Worm (Caenorhabditis elegans): ENCODE results near the gene W02A2.5.
A peak's percentile ranks its signal among the peaks of the same experiment; 100 is the strongest.

Gene W02A2.5

DNA sequence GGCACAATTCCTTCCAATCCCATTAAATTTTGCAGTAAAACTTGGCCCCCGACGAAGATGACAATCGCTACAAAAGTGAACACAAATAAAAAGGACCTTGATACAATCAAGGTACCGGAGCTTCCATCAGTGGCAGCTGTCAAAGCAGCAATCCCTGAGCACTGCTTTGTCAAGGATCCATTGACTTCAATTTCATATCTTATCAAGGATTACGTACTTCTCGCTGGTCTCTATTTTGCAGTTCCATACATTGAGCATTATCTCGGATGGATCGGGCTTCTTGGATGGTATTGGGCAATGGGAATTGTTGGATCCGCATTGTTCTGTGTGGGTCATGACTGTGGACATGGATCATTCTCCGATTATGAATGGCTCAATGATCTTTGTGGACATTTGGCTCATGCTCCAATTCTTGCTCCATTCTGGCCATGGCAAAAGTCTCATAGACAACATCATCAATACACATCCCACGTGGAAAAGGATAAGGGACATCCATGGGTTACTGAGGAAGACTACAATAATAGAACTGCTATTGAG is 18.8 kb upstream of the W02A2.5 start, which contains the start of gene fat-2:
Gene fat-2 (plus strand): TSS at position 51 of the 537 bp plus-strand sequence.
- no peak for TF ChIP-seq mdl-1 (tag; optimal IDR thresholded peaks at IDR 0.05)
- TF ChIP-seq fkh-2 (tag; optimal IDR thresholded peaks at IDR 0.05) = no peak
- TF ChIP-seq nhr-23 (tag; optimal IDR thresholded peaks at IDR 0.05) = no peak
- TF ChIP-seq daf-12 (tag; optimal IDR thresholded peaks at IDR 0.05) = no peak
- TF ChIP-seq nhr-11 (tag; optimal IDR thresholded peaks at IDR 0.05) = no peak
- TF ChIP-seq ztf-4 (tag; optimal IDR thresholded peaks at IDR 0.05) = no peak
- no peak for TF ChIP-seq ceh-9 (tag; optimal IDR thresholded peaks at IDR 0.05)
- no peak for TF ChIP-seq nhr-12 (tag; optimal IDR thresholded peaks at IDR 0.05)
- TF ChIP-seq elt-3 (tag; optimal IDR thresholded peaks at IDR 0.05) = no peak
- TF ChIP-seq snpc-4 (tag; optimal IDR thresholded peaks at IDR 0.05) = no peak
- TF ChIP-seq nhr-43 (tag; optimal IDR thresholded peaks at IDR 0.05; ENCODE audit: poor library complexity, severe bottlenecking) = no peak
- TF ChIP-seq ama-1 (optimal IDR thresholded peaks at IDR 0.05) = no peak
- TF ChIP-seq lin-39 (tag; optimal IDR thresholded peaks at IDR 0.05) = no peak
- TF ChIP-seq nhr-28 (tag; optimal IDR thresholded peaks at IDR 0.05) = no peak
- TF ChIP-seq zag-1 (tag; optimal IDR thresholded peaks at IDR 0.05) = no peak
- TF ChIP-seq aly-2 (tag; optimal IDR thresholded peaks at IDR 0.05) = no peak
- no peak for TF ChIP-seq ceh-28 (tag; optimal IDR thresholded peaks at IDR 0.05)

DNA sequence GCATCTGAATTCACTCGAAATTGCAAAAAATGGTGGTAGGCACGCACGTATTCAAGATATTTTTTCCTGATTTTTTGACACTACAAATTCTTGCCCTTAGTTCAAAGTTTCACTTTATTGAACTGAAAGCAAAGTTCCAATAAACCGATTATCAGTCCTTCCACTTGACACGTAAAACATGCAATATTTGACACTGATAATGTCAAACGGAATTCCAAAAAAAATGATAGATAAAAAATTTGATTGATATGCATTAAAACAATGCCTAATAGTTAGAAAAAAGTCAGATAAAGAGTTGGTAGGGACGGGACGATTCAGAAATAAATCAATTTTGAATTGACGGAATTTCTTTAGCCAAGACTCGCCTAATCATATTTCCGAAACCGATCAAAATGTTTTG is 15.6 kb upstream of the W02A2.5 start:
- TF ChIP-seq lin-15B (tag; optimal IDR thresholded peaks at IDR 0.05) = no peak
- no peak for TF ChIP-seq ceh-28 (tag; optimal IDR thresholded peaks at IDR 0.05)
- TF ChIP-seq hmg-11 (tag; optimal IDR thresholded peaks at IDR 0.05) = no peak
- TF ChIP-seq ZK546.5 (tag; optimal IDR thresholded peaks at IDR 0.05) = no peak
- TF ChIP-seq pha-4 (tag; optimal IDR thresholded peaks at IDR 0.05) = peak; percentile 49
- TF ChIP-seq jun-1 (tag; optimal IDR thresholded peaks at IDR 0.05) = peak; percentile 69
- TF ChIP-seq nhr-23 (tag; optimal IDR thresholded peaks at IDR 0.05) = no peak
- TF ChIP-seq pqm-1 (tag; optimal IDR thresholded peaks at IDR 0.05) = peak; percentile 95
- no peak for TF ChIP-seq nhr-237 (tag; optimal IDR thresholded peaks at IDR 0.05)
- no peak for TF ChIP-seq ama-1 (optimal IDR thresholded peaks at IDR 0.05)
- no peak for TF ChIP-seq ceh-16 (tag; optimal IDR thresholded peaks at IDR 0.05)
- no peak for TF ChIP-seq nhr-76 (tag; optimal IDR thresholded peaks at IDR 0.05)
- no peak for TF ChIP-seq ztf-4 (tag; optimal IDR thresholded peaks at IDR 0.05)
- no peak for TF ChIP-seq nhr-28 (tag; optimal IDR thresholded peaks at IDR 0.05)
- no peak for TF ChIP-seq unc-62 (GFP tag; optimal IDR thresholded peaks at IDR 0.05)
- no peak for TF ChIP-seq egl-5 (tag; optimal IDR thresholded peaks at IDR 0.05)
- peak; percentile 98 for TF ChIP-seq elt-2 (tag; optimal IDR thresholded peaks at IDR 0.05)
- no peak for TF ChIP-seq nhr-67 (tag; optimal IDR thresholded peaks at IDR 0.05)

DNA sequence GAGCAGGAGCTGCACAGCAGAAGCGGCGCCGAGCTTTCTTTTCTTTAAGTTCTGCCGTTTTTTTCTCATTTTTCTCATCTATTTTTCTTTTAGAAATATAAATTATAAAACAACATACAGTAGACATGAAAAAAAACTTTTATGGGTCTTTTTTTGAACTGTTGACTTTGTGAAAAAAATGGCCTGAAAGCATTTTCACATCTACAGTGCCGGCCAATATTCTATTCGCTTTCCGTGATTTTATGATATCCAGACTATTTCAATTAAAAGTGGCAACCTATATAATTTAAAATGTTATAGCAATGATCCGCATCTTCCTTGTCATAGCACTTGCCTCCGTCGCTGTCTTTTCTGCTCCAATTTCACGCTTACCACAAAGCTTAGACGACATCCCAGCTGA is 14.6 kb upstream of the W02A2.5 start, which contains the start of gene far-6:
Gene far-6 (plus strand): TSS at position 301 of the 400 bp plus-strand sequence.
- TF ChIP-seq nhr-76 (tag; optimal IDR thresholded peaks at IDR 0.05) = no peak
- TF ChIP-seq lsy-12 (tag; optimal IDR thresholded peaks at IDR 0.05) = no peak
- no peak for TF ChIP-seq R02D3.7 (tag; optimal IDR thresholded peaks at IDR 0.05)
- no peak for TF ChIP-seq ztf-4 (tag; optimal IDR thresholded peaks at IDR 0.05)
- TF ChIP-seq nhr-12 (tag; optimal IDR thresholded peaks at IDR 0.05) = no peak
- TF ChIP-seq nhr-23 (tag; optimal IDR thresholded peaks at IDR 0.05) = no peak
- no peak for TF ChIP-seq ceh-28 (tag; optimal IDR thresholded peaks at IDR 0.05)
- TF ChIP-seq pha-4 (tag; optimal IDR thresholded peaks at IDR 0.05) = no peak
- TF ChIP-seq nhr-28 (tag; optimal IDR thresholded peaks at IDR 0.05) = no peak
- no peak for TF ChIP-seq snpc-4 (tag; optimal IDR thresholded peaks at IDR 0.05)
- TF ChIP-seq nhr-11 (tag; optimal IDR thresholded peaks at IDR 0.05) = no peak
- TF ChIP-seq daf-12 (tag; optimal IDR thresholded peaks at IDR 0.05) = no peak
- no peak for TF ChIP-seq ceh-82 (tag; optimal IDR thresholded peaks at IDR 0.05)
- no peak for TF ChIP-seq hmg-11 (tag; optimal IDR thresholded peaks at IDR 0.05)
- no peak for TF ChIP-seq egl-5 (tag; optimal IDR thresholded peaks at IDR 0.05)

DNA sequence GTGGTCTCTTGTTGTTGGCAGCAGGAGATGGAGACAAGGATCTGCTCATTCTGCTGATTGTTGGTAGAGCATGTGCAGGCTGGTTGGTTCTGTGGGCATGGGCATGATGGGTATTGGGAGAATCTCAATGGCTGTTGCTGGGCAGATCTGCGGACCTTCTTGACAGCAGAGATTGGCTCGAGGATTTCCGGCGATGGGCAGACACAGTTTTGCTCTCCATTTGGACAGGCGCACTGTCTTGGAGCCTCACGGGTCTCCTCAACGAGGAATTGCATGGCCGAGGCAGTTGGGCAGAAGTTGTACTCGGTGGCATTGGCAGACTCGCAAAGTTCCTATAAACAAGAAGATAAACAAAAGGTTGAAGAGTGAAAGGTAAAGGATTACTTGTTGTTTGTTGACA is 12.1 kb upstream of the W02A2.5 start:
- TF ChIP-seq unc-62 (GFP tag; optimal IDR thresholded peaks at IDR 0.05) (no peak), pha-4 (tag; optimal IDR thresholded peaks at IDR 0.05) (peak; percentile 50)

DNA sequence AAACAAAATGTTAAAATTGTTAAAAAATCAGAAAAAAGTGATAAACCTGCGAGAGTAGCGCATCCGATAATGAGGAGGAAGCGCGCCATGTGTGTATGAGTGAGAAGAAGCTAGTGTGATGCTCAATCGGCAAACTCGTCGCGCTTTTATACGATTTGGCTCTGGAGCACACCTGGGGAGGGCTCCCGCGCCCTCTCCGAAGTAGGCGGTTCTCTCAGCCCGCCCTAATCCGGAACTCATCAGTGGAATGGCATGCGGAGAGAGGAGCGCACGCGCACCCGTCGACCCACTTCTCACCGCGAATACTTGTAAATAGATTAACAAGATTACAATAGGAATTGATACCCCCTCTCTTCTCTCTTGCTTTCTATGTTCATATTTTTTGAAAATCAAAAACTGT is 11.4 kb upstream of the W02A2.5 start, which contains the start of gene pqn-74:
Gene pqn-74 (minus strand): TSS at position 122 of the 400 bp plus-strand sequence.
- TF ChIP-seq pha-4 (tag; optimal IDR thresholded peaks at IDR 0.05) (peak; percentile 28), ztf-11 (tag; optimal IDR thresholded peaks at IDR 0.05) (no peak), eor-1 (tag; optimal IDR thresholded peaks at IDR 0.05) (no peak), ceh-82 (tag; optimal IDR thresholded peaks at IDR 0.05) (no peak), skn-1 (tag; optimal IDR thresholded peaks at IDR 0.05) (no peak)
